Worm (Caenorhabditis elegans): ENCODE data around the gene C29F9.8.

ce11 chrIII:132118-132517 is 35.2 kb upstream of the C29F9.8 start, which contains the start of gene pals-22:
- TF ChIP-seq nhr-11 (tag; optimal IDR thresholded peaks at IDR 0.05) (no peak), blmp-1 (tag; optimal IDR thresholded peaks at IDR 0.05; ENCODE audit: insufficient read depth) (no peak), snpc-4 (tag; optimal IDR thresholded peaks at IDR 0.05) (no peak), mdl-1 (tag; optimal IDR thresholded peaks at IDR 0.05) (no peak)

Data from whole organism, L2 larva.